Worm (Caenorhabditis elegans): ENCODE results near the gene C27F2.6.

DNA sequence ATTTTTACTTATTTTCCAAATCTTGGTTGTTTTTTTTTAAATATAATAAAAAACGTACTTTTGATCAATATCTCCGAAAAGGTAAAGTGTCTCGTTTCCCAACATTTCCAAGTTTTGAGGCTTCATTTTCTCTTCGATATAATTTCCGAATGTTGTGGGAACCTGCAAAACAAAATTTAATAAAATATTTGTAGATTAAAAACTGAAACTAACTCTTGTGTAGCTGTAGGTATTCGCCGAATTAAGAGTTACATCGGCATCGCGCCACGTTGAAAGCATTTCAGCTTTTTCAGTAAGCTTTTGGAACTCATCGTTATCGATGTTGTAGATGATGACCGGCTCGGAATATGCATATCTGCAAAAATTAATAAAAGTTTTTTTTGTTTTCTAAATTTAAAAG, 17.9 kb downstream of the C27F2.6 start, which contains the start of gene vps-22:
- TF ChIP-seq him-1 (tag; optimal IDR thresholded peaks at IDR 0.05) (no peak), W03F9.2 (tag; optimal IDR thresholded peaks at IDR 0.05) (no peak)

Data from whole organism, L4/young adult.